Worm (Caenorhabditis elegans) whole organism, L4 larva: ENCODE measurements around the gene crb-3.

Experiments
- F49E8.2 ChIP-seq: sonication (generic microtip); optimal IDR thresholded peaks from 2 replicates; lab custom pipeline; 2016; ENCODE audit warnings: missing compliant biosample characterization, mild to moderate bottlenecking, missing genetic modification characterization, borderline replicate concordance
- R02D3.7 ChIP-seq: fragments of 150-350 bp; sonication (generic microtip); optimal IDR thresholded peaks from 3 replicates; lab custom pipeline; 2014; ENCODE audit warnings: missing biosample characterization, missing genetic modification characterization
- Y105C5A.15 ChIP-seq: fragments of 200-800 bp; sonication (Bioruptor generic); IDR thresholded peaks from 2 replicates; pipeline ENCODE4 v1.3.6; 2022; ENCODE audit warnings: missing genetic modification characterization, missing compliant biosample characterization
- Y5F2A.4 ChIP-seq: fragments of 200-800 bp; sonication (Bioruptor generic); optimal IDR thresholded peaks from 2 replicates; lab custom pipeline; 2018; ENCODE audit warnings: mild to moderate bottlenecking, missing genetic modification characterization, missing compliant biosample characterization
- Y75B8A.6 ChIP-seq: fragments of 200-800 bp; sonication (Bioruptor generic); IDR thresholded peaks from 2 replicates; pipeline ENCODE4 v1.3.6; 2022; ENCODE audit warnings: missing genetic modification reagents, missing genetic modification characterization, missing compliant biosample characterization
- ZK546.5 ChIP-seq, 2 experiments: sonication (generic microtip); optimal IDR thresholded peaks; 2 replicates each; lab custom pipeline; 2017; ENCODE audit warnings: missing biosample characterization in 2 of 2, missing genetic modification characterization in 2 of 2
- ama-1 ChIP-seq: fragments of 150-350 bp; optimal IDR thresholded peaks from 2 replicates; lab custom pipeline; 2014; ENCODE audit warnings: inconsistent platforms, mixed read lengths
- arid-1 ChIP-seq: fragments of 200-800 bp; sonication (Bioruptor generic); conservative IDR thresholded peaks from 2 replicates; pipeline ENCODE4 v1.3.6; 2022; ENCODE audit warnings: missing genetic modification reagents, missing genetic modification characterization, missing compliant biosample characterization
- ceh-28 ChIP-seq: fragments of 150-350 bp; optimal IDR thresholded peaks from 2 replicates; lab custom pipeline; 2014; ENCODE audit warnings: missing biosample characterization, missing genetic modification reagents, missing genetic modification characterization
- ceh-44 ChIP-seq: fragments of 200-800 bp; sonication (Bioruptor generic); IDR thresholded peaks from 2 replicates; pipeline ENCODE4 v1.3.6; 2022; ENCODE audit warnings: missing genetic modification reagents, missing genetic modification characterization, missing compliant biosample characterization
- ceh-62 ChIP-seq: sonication (generic microtip); optimal IDR thresholded peaks from 2 replicates; lab custom pipeline; 2017; ENCODE audit warnings: missing biosample characterization, missing genetic modification characterization
- ceh-82 ChIP-seq: sonication (generic microtip); optimal IDR thresholded peaks from 2 replicates; lab custom pipeline; 2017; ENCODE audit warnings: missing biosample characterization, missing genetic modification characterization
- ces-1 ChIP-seq: fragments of 150-350 bp; sonication (generic microtip); optimal IDR thresholded peaks from 4 replicates; lab custom pipeline; 2014; ENCODE audit warnings: missing biosample characterization, missing genetic modification reagents, missing genetic modification characterization
- cey-2 ChIP-seq: sonication (generic microtip); optimal IDR thresholded peaks from 3 replicates; lab custom pipeline; 2017; ENCODE audit warnings: missing genetic modification characterization, mild to moderate bottlenecking, missing compliant biosample characterization, antibody characterized with exemption, borderline replicate concordance; ENCODE audit not compliant: insufficient read depth
- ctbp-1 ChIP-seq: fragments of 200-800 bp; sonication (Bioruptor generic); IDR thresholded peaks from 2 replicates; pipeline ENCODE4 v1.3.6; 2022; ENCODE audit warnings: missing genetic modification reagents, missing genetic modification characterization, missing compliant biosample characterization
- daf-19 ChIP-seq: fragments of 200-800 bp; sonication (Bioruptor generic); conservative IDR thresholded peaks from 2 replicates; pipeline ENCODE4 v1.3.6; 2022; ENCODE audit warnings: missing genetic modification characterization, missing compliant biosample characterization
- dmd-6 ChIP-seq: fragments of 200-800 bp; sonication (Bioruptor generic); IDR thresholded peaks from 2 replicates; pipeline ENCODE4 v1.3.6; 2022; ENCODE audit warnings: missing genetic modification reagents, missing genetic modification characterization, missing compliant biosample characterization
- fkh-10 ChIP-seq: fragments of 150-350 bp; optimal IDR thresholded peaks from 2 replicates; lab custom pipeline; 2014; ENCODE audit warnings: missing biosample characterization, missing genetic modification reagents, missing genetic modification characterization
- hlh-11 ChIP-seq: fragments of 200-800 bp; sonication (Bioruptor generic); optimal IDR thresholded peaks from 2 replicates; lab custom pipeline; 2018; ENCODE audit warnings: mild to moderate bottlenecking, missing genetic modification characterization, missing compliant biosample characterization
- hlh-30 ChIP-seq: sonication (generic microtip); optimal IDR thresholded peaks from 2 replicates; lab custom pipeline; 2017; ENCODE audit warnings: antibody characterized with exemption, mild to moderate bottlenecking, missing genetic modification characterization, missing compliant biosample characterization; ENCODE audit not compliant: insufficient read depth
- jun-1 ChIP-seq: fragments of 150-350 bp; optimal IDR thresholded peaks from 2 replicates; lab custom pipeline; 2014; ENCODE audit warnings: missing biosample characterization, missing genetic modification reagents, missing genetic modification characterization
- mdl-1 ChIP-seq, 2 experiments: fragments of 150-350 bp in 1 of 2; sonication (generic microtip) in 1 of 2; optimal IDR thresholded peaks; 2 replicates each; lab custom pipeline; 2014 to 2017; ENCODE audit warnings: missing biosample characterization in 2 of 2, missing genetic modification characterization in 2 of 2
- mdt-29 ChIP-seq: fragments of 200-800 bp; sonication (Bioruptor generic); IDR thresholded peaks from 2 replicates; pipeline ENCODE4 v1.3.6; 2022; ENCODE audit warnings: missing genetic modification reagents, missing genetic modification characterization, missing compliant biosample characterization
- mxl-2 ChIP-seq: fragments of 200-800 bp; sonication (Bioruptor generic); conservative IDR thresholded peaks from 2 replicates; pipeline ENCODE4 v1.3.6; 2022; ENCODE audit warnings: missing genetic modification reagents, missing genetic modification characterization, missing compliant biosample characterization
- mxl-3 ChIP-seq: fragments of 200-800 bp; sonication (Bioruptor generic); optimal IDR thresholded peaks from 2 replicates; lab custom pipeline; 2018; ENCODE audit warnings: mild to moderate bottlenecking, missing genetic modification characterization, missing compliant biosample characterization
- nhr-102 ChIP-seq: sonication (generic microtip); optimal IDR thresholded peaks from 2 replicates; lab custom pipeline; 2016; ENCODE audit warnings: mild to moderate bottlenecking, missing genetic modification characterization, moderate library complexity, missing compliant biosample characterization
- nhr-111 ChIP-seq: fragments of 200-800 bp; sonication (Bioruptor generic); optimal IDR thresholded peaks from 2 replicates; lab custom pipeline; 2018; ENCODE audit warnings: mild to moderate bottlenecking, missing genetic modification characterization, missing compliant biosample characterization
- nhr-28 ChIP-seq: fragments of 150-350 bp; optimal IDR thresholded peaks from 2 replicates; lab custom pipeline; 2014; ENCODE audit warnings: missing biosample characterization, missing genetic modification characterization
- nhr-41 ChIP-seq: fragments of 200-800 bp; sonication (Bioruptor generic); IDR thresholded peaks from 2 replicates; pipeline ENCODE4 v1.3.6; 2022; ENCODE audit warnings: missing genetic modification reagents, missing genetic modification characterization, missing compliant biosample characterization
- nhr-48 ChIP-seq: sonication (generic microtip); optimal IDR thresholded peaks from 2 replicates; lab custom pipeline; 2016; ENCODE audit warnings: mild to moderate bottlenecking, missing genetic modification characterization, missing compliant biosample characterization
- nhr-6 ChIP-seq: fragments of 150-350 bp; optimal IDR thresholded peaks from 2 replicates; lab custom pipeline; 2014; ENCODE audit warnings: missing biosample characterization, missing genetic modification characterization
- nhr-76 ChIP-seq: fragments of 150-350 bp; optimal IDR thresholded peaks from 2 replicates; lab custom pipeline; 2014; ENCODE audit warnings: missing biosample characterization, missing genetic modification characterization
- pha-4 ChIP-seq, 2 experiments: fragments of 150-350 bp in 1 of 2; fragments of 200-800 bp in 1 of 2; sonication (Bioruptor generic) in 1 of 2; IDR thresholded peaks in 1 of 2; optimal IDR thresholded peaks in 1 of 2; 2 replicates each; pipeline versions ENCODE4 v1.3.6 to Lab custom; 2014 to 2022; ENCODE audit warnings: missing genetic modification characterization in 2 of 2, missing genetic modification reagents in 2 of 2, missing biosample characterization in 1 of 2, missing compliant biosample characterization in 1 of 2
- pqm-1 ChIP-seq: sonication (generic microtip); optimal IDR thresholded peaks from 2 replicates; lab custom pipeline; 2017; ENCODE audit warnings: missing biosample characterization, missing genetic modification characterization
- rbr-2 ChIP-seq: sonication (generic microtip); optimal IDR thresholded peaks from 2 replicates; lab custom pipeline; 2016; ENCODE audit warnings: missing genotype, missing genetic modification characterization, missing compliant biosample characterization
- saeg-2 ChIP-seq: fragments of 200-800 bp; sonication (Bioruptor generic); IDR thresholded peaks from 2 replicates; pipeline ENCODE4 v1.3.6; 2022; ENCODE audit warnings: missing genetic modification reagents, missing genetic modification characterization, missing compliant biosample characterization
- set-16 ChIP-seq: fragments of 200-800 bp; sonication (Bioruptor generic); IDR thresholded peaks from 2 replicates; pipeline ENCODE4 v1.3.6; 2022; ENCODE audit warnings: missing genetic modification reagents, missing genetic modification characterization, missing compliant biosample characterization
- skn-1 ChIP-seq: fragments of 150-350 bp; optimal IDR thresholded peaks from 2 replicates; lab custom pipeline; 2014; ENCODE audit warnings: missing biosample characterization, missing genetic modification characterization
- snpc-1.2 ChIP-seq: fragments of 200-800 bp; sonication (Bioruptor generic); IDR thresholded peaks from 2 replicates; pipeline ENCODE4 v1.3.6; 2022; ENCODE audit warnings: missing genetic modification reagents, missing genetic modification characterization, missing compliant biosample characterization
- snpc-4 ChIP-seq: fragments of 150-350 bp; optimal IDR thresholded peaks from 2 replicates; lab custom pipeline; 2014; ENCODE audit warnings: missing biosample characterization, missing genetic modification characterization
- tra-1 ChIP-seq: fragments of 200-800 bp; sonication (Bioruptor generic); IDR thresholded peaks from 2 replicates; pipeline ENCODE4 v1.3.6; 2022; ENCODE audit warnings: missing genetic modification reagents, missing genetic modification characterization, missing compliant biosample characterization
- unc-130 ChIP-seq: sonication (generic microtip); optimal IDR thresholded peaks from 2 replicates; lab custom pipeline; 2016; ENCODE audit warnings: missing genetic modification reagents, missing genetic modification characterization, missing compliant biosample characterization
- unc-39 ChIP-seq: sonication (generic microtip); optimal IDR thresholded peaks from 2 replicates; lab custom pipeline; 2017; ENCODE audit warnings: missing biosample characterization, missing genetic modification characterization
- unc-62 ChIP-seq, 3 experiments: fragments of 150-350 bp in 1 of 3; sonication (generic microtip); optimal IDR thresholded peaks in 2 of 3; peaks in 1 of 3; 1 replicate in 1 of 3; 2 replicates in 2 of 3; lab custom pipeline; 2014 to 2017; ENCODE audit warnings: missing biosample characterization in 3 of 3, missing genetic modification characterization in 3 of 3, missing genetic modification reagents in 3 of 3, missing genotype in 1 of 3
- zfp-2 ChIP-seq: sonication (generic microtip); optimal IDR thresholded peaks from 2 replicates; lab custom pipeline; 2016; ENCODE audit warnings: mild to moderate bottlenecking, missing genetic modification characterization, missing compliant biosample characterization
- ztf-7 ChIP-seq: fragments of 150-350 bp; optimal IDR thresholded peaks from 2 replicates; lab custom pipeline; 2014; ENCODE audit warnings: missing biosample characterization, missing genetic modification characterization

Gene crb-3

ce11 chrX:9225273-9225672 lies 21.7 kb downstream of the crb-3 start (continued):
- TF ChIP-seq F49E8.2 (tag; lab: Kevin White, UChicago) (no peak), unc-130 (GFP tag; lab: Kevin White, UChicago) (no peak), nhr-41 (GFP tag; lab: Robert Waterston, UW) (no peak), zfp-2 (tag; lab: Kevin White, UChicago) (no peak), R02D3.7 (tag; lab: Kevin White, UChicago) (no peak), tra-1 (GFP tag; lab: Robert Waterston, UW) (peak; percentile 34; the same call in 1 of the 2 replicates), pqm-1 (tag; lab: Kevin White, UChicago) (peak; percentile 17), snpc-1.2 (GFP tag; lab: Robert Waterston, UW) (no peak), mdl-1 (tag; optimal IDR thresholded peaks at IDR 0.05; lab: Kevin White, UChicago) (peak in 1 of 2 experiments; percentile 61), set-16 (GFP tag; lab: Robert Waterston, UW) (peak; percentile 63; the same call in 1 of the 2 replicates), mxl-3 (GFP tag; lab: Kevin White, UChicago) (peak; percentile 95), arid-1 (GFP tag; lab: Robert Waterston, UW) (0 out of 2 replicates have a peak, but pooled peaks have one; percentile 41), ztf-7 (tag; lab: Kevin White, UChicago) (peak; percentile 16), nhr-6 (peak; percentile 77), mdt-29 (GFP tag; lab: Robert Waterston, UW) (no peak), ZK546.5 (tag; optimal IDR thresholded peaks at IDR 0.05; lab: Kevin White, UChicago) (no peak), dmd-6 (peak; percentile 56), ceh-82 (tag; lab: Kevin White, UChicago) (no peak), unc-39 (tag; lab: Kevin White, UChicago) (no peak), nhr-28 (tag; lab: Kevin White, UChicago) (peak; percentile 63), jun-1 (tag; lab: Kevin White, UChicago) (no peak), ceh-62 (no peak), Y5F2A.4 (no peak), nhr-48 (tag; lab: Kevin White, UChicago) (peak; percentile 3), Y75B8A.6 (GFP tag; lab: Robert Waterston, UW) (no peak), rbr-2 (tag; lab: Kevin White, UChicago) (peak; percentile 17), ceh-28 (tag; lab: Kevin White, UChicago) (no peak), pha-4 (GFP tag; IDR thresholded peaks at IDR 0.05; lab: Robert Waterston, UW) (no peak; the same call in 1 of the 2 replicates), pha-4 (tag; optimal IDR thresholded peaks at IDR 0.05; lab: Kevin White, UChicago) (no peak), ceh-44 (GFP tag; lab: Robert Waterston, UW) (no peak), daf-19 (GFP tag; lab: Robert Waterston, UW) (no peak), skn-1 (tag; lab: Kevin White, UChicago) (no peak), ama-1 (lab: Kevin White, UChicago) (no peak), snpc-4 (tag; lab: Kevin White, UChicago) (no peak), Y105C5A.15 (GFP tag; lab: Robert Waterston, UW) (no peak), hlh-30 (peak; percentile 53), nhr-76 (tag; lab: Kevin White, UChicago) (no peak), ces-1 (GFP tag; lab: Kevin White, UChicago) (no peak)

DNA sequence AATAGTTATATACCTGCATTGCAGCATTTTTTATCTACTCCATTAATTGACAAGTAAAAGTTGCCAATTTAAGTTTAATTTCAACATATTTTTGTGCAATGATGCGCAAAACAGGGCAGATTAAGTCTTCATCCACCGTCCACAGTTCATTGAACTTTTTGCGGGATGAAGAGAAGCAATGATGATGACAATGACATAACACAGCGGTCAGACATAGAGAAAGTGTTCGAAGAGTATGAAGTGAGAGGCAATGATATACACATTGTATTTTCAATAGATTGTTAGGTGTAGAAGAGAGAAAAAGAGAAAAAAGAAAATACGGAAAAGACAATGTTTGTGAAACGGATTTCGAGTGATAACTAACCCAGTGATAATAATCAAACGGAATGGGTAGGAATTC lies 23.3 kb downstream of the crb-3 start:
- TF ChIP-seq nhr-28 (tag; lab: Kevin White, UChicago) (peak; percentile 27), ctbp-1 (GFP tag; lab: Robert Waterston, UW) (no peak), snpc-4 (tag; lab: Kevin White, UChicago) (no peak)

DNA sequence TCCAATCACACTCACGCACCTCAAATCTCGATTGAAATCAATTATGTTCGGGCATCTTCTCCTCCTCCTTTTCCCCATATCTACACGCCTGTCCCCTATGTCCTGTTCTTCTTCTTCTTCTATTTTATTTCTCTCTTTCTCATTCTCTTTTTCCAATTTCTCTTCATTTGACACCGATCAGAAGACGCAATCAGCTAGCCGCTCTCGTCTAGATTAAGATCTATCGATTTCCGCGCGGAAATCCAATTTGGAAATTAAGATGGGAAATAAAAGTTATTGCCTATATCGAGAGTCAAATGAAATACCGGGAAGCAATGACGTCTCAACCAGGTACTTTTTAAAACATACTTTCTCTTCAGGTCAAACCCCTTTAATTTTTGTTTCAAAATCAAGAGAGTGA lies 24.9 kb downstream of the crb-3 start:
- TF ChIP-seq hlh-11 (peak; percentile 11), mdl-1 (tag; optimal IDR thresholded peaks at IDR 0.05; lab: Kevin White, UChicago) (peak in 1 of 2 experiments; percentile 9), mxl-2 (GFP tag; lab: Robert Waterston, UW) (no peak), unc-62 (GFP tag; optimal IDR thresholded peaks at IDR 0.05 in 1 of 2; lab: Kevin White, UChicago) (peak in 1 of 2 experiments; percentile 87), unc-62 (tag; optimal IDR thresholded peaks at IDR 0.05; lab: Kevin White, UChicago) (no peak), nhr-111 (GFP tag; lab: Kevin White, UChicago) (no peak), F49E8.2 (tag; lab: Kevin White, UChicago) (no peak), ceh-28 (tag; lab: Kevin White, UChicago) (no peak), fkh-10 (GFP tag; lab: Kevin White, UChicago) (no peak), mxl-3 (GFP tag; lab: Kevin White, UChicago) (peak; percentile 3), saeg-2 (GFP tag; lab: Robert Waterston, UW) (no peak), ama-1 (lab: Kevin White, UChicago) (no peak), nhr-102 (tag; lab: Kevin White, UChicago) (no peak), nhr-76 (tag; lab: Kevin White, UChicago) (no peak), cey-2 (tag; lab: Kevin White, UChicago) (no peak), daf-19 (GFP tag; lab: Robert Waterston, UW) (no peak), tra-1 (GFP tag; lab: Robert Waterston, UW) (no peak), nhr-6 (no peak)
